Worm (Caenorhabditis elegans) whole organism, mixed stage, embryonic: ENCODE data around the gene ndub-2.

Experiments
- ces-1 ChIP-seq: fragments of 150-350 bp; optimal IDR thresholded peaks from 2 replicates; lab custom pipeline; 2014; ENCODE audit warnings: missing biosample characterization, missing genetic modification reagents, missing genetic modification characterization
- nhr-12 ChIP-seq: fragments of 150-350 bp; optimal IDR thresholded peaks from 2 replicates; lab custom pipeline; 2014; ENCODE audit warnings: missing biosample characterization, missing genetic modification characterization
- nhr-28 ChIP-seq: fragments of 150-350 bp; optimal IDR thresholded peaks from 2 replicates; lab custom pipeline; 2014; ENCODE audit warnings: missing biosample characterization, missing genetic modification characterization
- snpc-4 ChIP-seq: fragments of 150-350 bp; optimal IDR thresholded peaks from 2 replicates; lab custom pipeline; 2014; ENCODE audit warnings: missing biosample characterization, missing genetic modification characterization

- TF ChIP-seq nhr-12 (tag; lab: Kevin White, UChicago), result no peak
- TF ChIP-seq nhr-28, result no peak
- TF ChIP-seq snpc-4, result no peak
- TF ChIP-seq ces-1 (GFP tag; lab: Kevin White, UChicago), result no peak
These were observed 17.2 kb downstream of the ndub-2 start for ce11 chrII:9013341-9013740.
